Worm (Caenorhabditis elegans): Measurements from ENCODE around the gene B0303.11.

ce11 chrIII:8754682-8755081 is 44.5 kb upstream of the B0303.11 start, which contains the start of gene tomm-70:
- no peak for TF ChIP-seq klf-2 (GFP tag; conservative IDR thresholded peaks at IDR 0.05)
- TF ChIP-seq cog-1 (tag; optimal IDR thresholded peaks at IDR 0.05) = no peak
- no peak for TF ChIP-seq flt-1 (GFP tag; IDR thresholded peaks at IDR 0.05)
- no peak for TF ChIP-seq ztf-29 (GFP tag; IDR thresholded peaks at IDR 0.05)
- no peak for TF ChIP-seq T22C8.4 (GFP tag; IDR thresholded peaks at IDR 0.05)
